Worm (Caenorhabditis elegans) whole organism, early embryonic: ENCODE measurements around the gene mtpn-1.

Source experiments
- B0310.2 ChIP-seq: sonication (generic microtip); optimal IDR thresholded peaks from 2 replicates; lab custom pipeline; 2016; ENCODE audit warnings: mild to moderate bottlenecking, missing genetic modification characterization, missing compliant biosample characterization
- F13C5.2 ChIP-seq: sonication (generic microtip); optimal IDR thresholded peaks from 2 replicates; lab custom pipeline; 2017; ENCODE audit warnings: mild to moderate bottlenecking, missing genetic modification characterization, inconsistent platforms, missing compliant biosample characterization
- aly-1 ChIP-seq: sonication (generic microtip); optimal IDR thresholded peaks from 2 replicates; lab custom pipeline; 2016; ENCODE audit warnings: missing genetic modification characterization, missing compliant biosample characterization
- ama-1 ChIP-seq: fragments of 150-350 bp; optimal IDR thresholded peaks from 2 replicates; lab custom pipeline; 2014
- ceh-13 ChIP-seq: fragments of 200-800 bp; sonication (Bioruptor generic); optimal IDR thresholded peaks from 2 replicates; lab custom pipeline; 2018; ENCODE audit warnings: mild to moderate bottlenecking, missing genetic modification characterization, missing compliant biosample characterization
- ceh-36 ChIP-seq: sonication (generic microtip); optimal IDR thresholded peaks from 2 replicates; lab custom pipeline; 2016; ENCODE audit warnings: missing genetic modification characterization, inconsistent platforms, missing compliant biosample characterization
- ets-7 ChIP-seq: sonication (generic microtip); optimal IDR thresholded peaks from 2 replicates; lab custom pipeline; 2016; ENCODE audit warnings: missing genotype, missing genetic modification characterization, missing compliant biosample characterization
- flt-1 ChIP-seq: fragments of 200-800 bp; sonication (Bioruptor generic); IDR thresholded peaks from 2 replicates; pipeline ENCODE4 v1.3.6; 2022; ENCODE audit warnings: missing genetic modification characterization, missing compliant biosample characterization
- hmbx-1 ChIP-seq: sonication (generic microtip); optimal IDR thresholded peaks from 2 replicates; lab custom pipeline; 2016; ENCODE audit warnings: mild to moderate bottlenecking, missing genetic modification characterization, missing compliant biosample characterization
- hmg-4 ChIP-seq: fragments of 200-800 bp; sonication (Bioruptor generic); optimal IDR thresholded peaks from 2 replicates; lab custom pipeline; 2018; ENCODE audit warnings: mild to moderate bottlenecking, missing genetic modification characterization, missing compliant biosample characterization
- hnd-1 ChIP-seq: sonication (generic microtip); optimal IDR thresholded peaks from 2 replicates; lab custom pipeline; 2016; ENCODE audit warnings: missing genetic modification characterization, missing compliant biosample characterization
- pes-1 ChIP-seq: fragments of 200-800 bp; sonication (Bioruptor generic); IDR thresholded peaks from 2 replicates; pipeline ENCODE4 v1.3.6; 2022; ENCODE audit warnings: missing genetic modification reagents, missing genetic modification characterization, missing compliant biosample characterization
- scrt-1 ChIP-seq: fragments of 200-800 bp; sonication (Bioruptor generic); IDR thresholded peaks from 2 replicates; pipeline ENCODE4 v1.3.6; 2022; ENCODE audit warnings: missing genetic modification characterization, missing compliant biosample characterization
- sea-1 ChIP-seq: fragments of 200-800 bp; sonication (Bioruptor generic); conservative IDR thresholded peaks from 2 replicates; pipeline ENCODE4 v1.3.6; 2022; ENCODE audit warnings: missing genetic modification characterization, missing compliant biosample characterization
- tbx-11 ChIP-seq: fragments of 200-800 bp; sonication (Bioruptor generic); IDR thresholded peaks from 2 replicates; pipeline ENCODE4 v1.3.6; 2022; ENCODE audit warnings: missing genetic modification characterization, missing compliant biosample characterization
- tbx-37 ChIP-seq: fragments of 200-800 bp; sonication (Bioruptor generic); conservative IDR thresholded peaks from 2 replicates; pipeline ENCODE4 v1.3.6; 2022; ENCODE audit warnings: missing genetic modification reagents, missing genetic modification characterization, missing compliant biosample characterization
- tra-4 ChIP-seq: sonication (generic microtip); optimal IDR thresholded peaks from 2 replicates; lab custom pipeline; 2017; ENCODE audit warnings: missing genetic modification characterization, missing compliant biosample characterization

mtpn-1 gene

DNA sequence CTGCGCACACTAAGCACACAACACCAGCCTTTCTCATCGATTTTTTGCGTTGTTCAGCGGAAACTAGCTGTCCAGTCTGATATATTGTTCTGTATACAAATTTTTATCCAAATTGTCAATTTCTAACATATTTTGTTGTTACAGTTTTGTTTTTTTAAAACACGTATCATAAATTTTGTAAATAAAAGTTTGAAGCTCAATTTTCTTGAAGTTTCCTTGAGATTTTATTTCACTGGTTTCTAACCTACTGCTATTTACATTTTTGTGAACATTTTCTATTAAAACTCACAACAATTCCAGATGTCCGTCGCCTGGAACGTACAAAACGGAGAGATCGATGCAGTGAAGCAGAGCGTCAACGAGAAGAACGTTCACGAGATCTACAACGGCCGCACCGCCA, at the start of gene mtpn-1:
Gene mtpn-1 (plus strand): TSS at position 301 of the 400 bp plus-strand sequence.
- TF ChIP-seq tbx-11 (GFP tag; lab: Robert Waterston, UW) (no peak), tra-4 (tag; lab: Kevin White, UChicago) (no peak), B0310.2 (tag; lab: Kevin White, UChicago) (no peak), ama-1 (no peak), ets-7 (tag; lab: Kevin White, UChicago) (no peak), ceh-13 (GFP tag; lab: Kevin White, UChicago) (no peak), F13C5.2 (tag; lab: Kevin White, UChicago) (no peak), sea-1 (GFP tag; lab: Robert Waterston, UW) (no peak), hmg-4 (GFP tag; lab: Kevin White, UChicago) (no peak), scrt-1 (GFP tag; lab: Robert Waterston, UW) (no peak), aly-1 (tag; lab: Kevin White, UChicago) (no peak), flt-1 (GFP tag; lab: Robert Waterston, UW) (no peak), tbx-37 (GFP tag; lab: Robert Waterston, UW) (no peak), pes-1 (GFP tag; lab: Robert Waterston, UW) (no peak), ceh-36 (tag; lab: Kevin White, UChicago) (no peak), hmbx-1 (tag; lab: Kevin White, UChicago) (no peak), hnd-1 (tag; lab: Kevin White, UChicago) (no peak)

ce11 chrX:2359797-2360196, 47.5 kb upstream of the mtpn-1 start, which contains the start of gene lgc-40:
Gene lgc-40 (plus strand): TSS chrX:2360097.
- no peak for TF ChIP-seq B0310.2 (tag; lab: Kevin White, UChicago)
- no peak for TF ChIP-seq hnd-1 (tag; lab: Kevin White, UChicago)
- TF ChIP-seq ceh-36 (tag; lab: Kevin White, UChicago), result no peak
- no peak for TF ChIP-seq pes-1 (GFP tag; lab: Robert Waterston, UW)
- no peak for TF ChIP-seq F13C5.2 (tag; lab: Kevin White, UChicago)
- TF ChIP-seq ets-7 (tag; lab: Kevin White, UChicago), result no peak
- no peak for TF ChIP-seq tbx-37 (GFP tag; lab: Robert Waterston, UW)
- TF ChIP-seq ama-1, result no peak
- no peak for TF ChIP-seq scrt-1 (GFP tag; lab: Robert Waterston, UW)
- TF ChIP-seq sea-1 (GFP tag; lab: Robert Waterston, UW), result no peak
- no peak for TF ChIP-seq tbx-11 (GFP tag; lab: Robert Waterston, UW)
- no peak for TF ChIP-seq hmg-4 (GFP tag; lab: Kevin White, UChicago)
- no peak for TF ChIP-seq ceh-13 (GFP tag; lab: Kevin White, UChicago)
- no peak for TF ChIP-seq flt-1 (GFP tag; lab: Robert Waterston, UW)
- TF ChIP-seq tra-4 (tag; lab: Kevin White, UChicago), result no peak

DNA sequence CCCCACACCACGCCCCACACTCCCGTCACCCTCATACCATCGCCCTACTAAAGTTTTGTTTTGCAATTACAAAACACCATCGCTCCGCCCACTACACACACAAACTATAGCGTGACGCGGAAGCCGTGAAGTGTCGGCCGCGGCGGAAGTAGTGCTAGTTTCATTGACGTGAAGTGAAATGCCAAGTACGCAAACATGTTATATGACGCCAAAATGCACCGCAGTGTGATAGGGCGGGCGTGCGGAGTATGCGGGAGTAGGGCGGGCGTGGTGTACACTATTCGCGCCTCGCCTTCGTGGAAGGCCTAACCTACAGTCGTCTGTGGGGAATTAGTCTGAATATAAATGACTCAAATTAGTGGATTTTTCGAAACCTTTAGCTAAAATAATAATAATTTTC, 44.4 kb upstream of the mtpn-1 start:
- TF ChIP-seq aly-1 (tag; lab: Kevin White, UChicago), result no peak
- no peak for TF ChIP-seq hmbx-1 (tag; lab: Kevin White, UChicago)
- TF ChIP-seq ceh-13 (GFP tag; lab: Kevin White, UChicago), result no peak
- TF ChIP-seq pes-1 (GFP tag; lab: Robert Waterston, UW), result no peak
- no peak for TF ChIP-seq sea-1 (GFP tag; lab: Robert Waterston, UW)
- TF ChIP-seq tbx-37 (GFP tag; lab: Robert Waterston, UW), result no peak

DNA sequence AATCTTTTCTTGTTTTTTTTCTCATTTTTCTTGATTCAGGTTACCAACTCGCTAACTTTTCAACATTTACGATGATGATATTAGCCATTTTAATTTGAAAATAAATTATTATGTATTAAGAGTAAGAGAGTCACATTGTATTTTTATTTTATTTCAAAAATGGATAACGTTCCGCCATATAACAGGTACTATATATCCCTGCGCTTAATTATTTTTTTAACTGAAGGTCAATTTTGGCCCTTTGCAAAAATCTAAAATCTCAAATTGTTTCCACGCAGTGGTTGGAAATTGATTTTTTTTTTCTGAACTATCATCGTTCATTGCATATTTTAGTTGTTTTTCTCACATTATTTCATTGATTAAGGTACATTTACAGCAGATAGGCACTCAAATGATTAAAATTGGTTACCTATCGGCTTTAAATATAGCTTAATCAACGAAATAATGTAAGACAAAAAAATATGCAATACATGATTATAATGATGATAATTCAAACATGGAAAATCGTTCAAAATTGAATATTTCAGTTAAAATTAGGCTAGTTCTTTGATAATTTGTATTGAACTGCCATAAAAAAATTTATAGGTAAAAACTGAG, 42.5 kb upstream of the mtpn-1 start:
- TF ChIP-seq pes-1 (GFP tag; lab: Robert Waterston, UW), result no peak
- TF ChIP-seq tra-4 (tag; lab: Kevin White, UChicago), result no peak
- no peak for TF ChIP-seq hmbx-1 (tag; lab: Kevin White, UChicago)
- no peak for TF ChIP-seq hmg-4 (GFP tag; lab: Kevin White, UChicago)
- no peak for TF ChIP-seq ceh-13 (GFP tag; lab: Kevin White, UChicago)
- no peak for TF ChIP-seq tbx-11 (GFP tag; lab: Robert Waterston, UW)
- no peak for TF ChIP-seq F13C5.2 (tag; lab: Kevin White, UChicago)
- no peak for TF ChIP-seq ama-1
- TF ChIP-seq B0310.2 (tag; lab: Kevin White, UChicago), result no peak

ce11 chrX:2365890-2366289, 41.4 kb upstream of the mtpn-1 start, which contains the start of gene T24D8.6:
Gene T24D8.6 (minus strand): TSS chrX:2365990.
- TF ChIP-seq ceh-13 (GFP tag; lab: Kevin White, UChicago), result no peak
- no peak for TF ChIP-seq scrt-1 (GFP tag; lab: Robert Waterston, UW)
- no peak for TF ChIP-seq ceh-36 (tag; lab: Kevin White, UChicago)
- no peak for TF ChIP-seq tbx-37 (GFP tag; lab: Robert Waterston, UW)
- no peak for TF ChIP-seq pes-1 (GFP tag; lab: Robert Waterston, UW)
- no peak for TF ChIP-seq tra-4 (tag; lab: Kevin White, UChicago)

ce11 chrX:2368042-2368814, 39.0 kb upstream of the mtpn-1 start:
- no peak for TF ChIP-seq flt-1 (GFP tag; lab: Robert Waterston, UW)
- TF ChIP-seq pes-1 (GFP tag; lab: Robert Waterston, UW), result 0 out of 2 replicates have a peak, but pooled peaks have one; percentile 9
- peak; percentile 2 for TF ChIP-seq tra-4 (tag; lab: Kevin White, UChicago)
- TF ChIP-seq scrt-1 (GFP tag; lab: Robert Waterston, UW), result peak; percentile 20; the same call in 1 of the 2 replicates

ce11 chrX:2369073-2369472, 38.2 kb upstream of the mtpn-1 start:
- TF ChIP-seq scrt-1 (GFP tag; lab: Robert Waterston, UW) (no peak), ceh-36 (tag; lab: Kevin White, UChicago) (no peak), sea-1 (GFP tag; lab: Robert Waterston, UW) (no peak), tbx-11 (GFP tag; lab: Robert Waterston, UW) (no peak)
